Fruit fly (Drosophila melanogaster) whole organism: ENCODE measurements around the gene yem.
A peak's percentile ranks its signal among the peaks of the same experiment; 100 is the strongest.

ENCODE experiments used
- CG8478 ChIP-seq: fragments of >200 bp; optimal IDR thresholded peaks from 2 replicates; lab custom pipeline; 2018; ENCODE audit warnings: inconsistent platforms
- Dll ChIP-seq: fragments of >200 bp; optimal IDR thresholded peaks from 2 replicates; lab custom pipeline; 2017
- EcR ChIP-seq, 2 experiments: fragments of >200 bp; optimal IDR thresholded peaks; 2 replicates each; lab custom pipeline; 2017; ENCODE audit warnings: missing biosample characterization in 2 of 2, missing genetic modification characterization in 2 of 2, missing genetic modification reagents in 2 of 2
- pan ChIP-seq: fragments of >200 bp; optimal IDR thresholded peaks from 2 replicates; lab custom pipeline; 2017
- psq ChIP-seq: fragments of >200 bp; optimal IDR thresholded peaks from 2 replicates; lab custom pipeline; 2017
- usp ChIP-seq: fragments of >200 bp; optimal IDR thresholded peaks from 2 replicates; lab custom pipeline; 2017; ENCODE audit warnings: missing biosample characterization, missing genetic modification characterization, mixed read lengths

The yem gene

DNA sequence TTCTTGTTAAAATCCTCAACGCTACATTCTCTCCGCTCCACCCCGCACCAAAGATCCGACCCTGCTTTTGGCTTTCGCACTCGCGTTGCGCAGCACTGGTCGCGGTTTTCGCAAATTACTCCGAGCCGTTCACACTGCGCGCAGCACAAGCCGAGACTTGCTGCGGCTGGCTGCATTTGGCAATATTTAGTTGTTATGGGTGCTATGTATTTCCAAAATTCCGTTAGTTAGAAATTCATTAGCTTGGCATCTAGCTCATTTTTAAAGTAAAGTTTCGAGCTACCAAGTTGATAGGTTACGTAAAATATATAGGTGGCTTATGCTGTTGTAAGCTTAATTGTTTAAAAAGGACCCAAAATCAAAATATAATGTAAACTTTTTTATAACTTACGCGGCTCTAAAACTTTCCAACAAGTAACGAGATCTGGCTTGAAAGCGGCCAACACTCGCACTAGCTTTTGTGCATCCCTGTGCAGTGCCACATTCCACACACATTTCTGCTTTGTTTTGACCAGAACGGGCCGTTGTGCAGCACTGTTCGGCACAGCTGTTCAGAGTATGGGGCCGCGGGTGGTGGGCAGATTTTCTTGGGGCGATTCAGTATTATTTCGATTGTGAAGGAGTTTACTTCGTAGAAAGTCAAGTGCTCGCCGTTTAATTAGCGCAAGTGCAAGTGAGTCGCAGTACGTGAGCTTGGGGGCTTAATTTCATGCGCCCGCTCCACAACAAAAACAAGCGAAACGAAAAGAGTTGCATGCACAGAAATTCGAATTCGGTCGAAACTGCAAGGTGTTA lies at the start of gene yem, which contains the start of gene Ctl2:
yem (minus strand) TSS at position 63 of the 795 bp plus-strand sequence.
Ctl2 (plus strand) TSS at position 554 of the 795 bp plus-strand sequence.
- no peak for TF ChIP-seq psq (lab: Kevin White, UChicago)
- TF ChIP-seq EcR (GFP tag; optimal IDR thresholded peaks at IDR 0.05; lab: Kevin White, UChicago), result no peak
- TF ChIP-seq pan, result no peak
- no peak for TF ChIP-seq CG8478

DNA sequence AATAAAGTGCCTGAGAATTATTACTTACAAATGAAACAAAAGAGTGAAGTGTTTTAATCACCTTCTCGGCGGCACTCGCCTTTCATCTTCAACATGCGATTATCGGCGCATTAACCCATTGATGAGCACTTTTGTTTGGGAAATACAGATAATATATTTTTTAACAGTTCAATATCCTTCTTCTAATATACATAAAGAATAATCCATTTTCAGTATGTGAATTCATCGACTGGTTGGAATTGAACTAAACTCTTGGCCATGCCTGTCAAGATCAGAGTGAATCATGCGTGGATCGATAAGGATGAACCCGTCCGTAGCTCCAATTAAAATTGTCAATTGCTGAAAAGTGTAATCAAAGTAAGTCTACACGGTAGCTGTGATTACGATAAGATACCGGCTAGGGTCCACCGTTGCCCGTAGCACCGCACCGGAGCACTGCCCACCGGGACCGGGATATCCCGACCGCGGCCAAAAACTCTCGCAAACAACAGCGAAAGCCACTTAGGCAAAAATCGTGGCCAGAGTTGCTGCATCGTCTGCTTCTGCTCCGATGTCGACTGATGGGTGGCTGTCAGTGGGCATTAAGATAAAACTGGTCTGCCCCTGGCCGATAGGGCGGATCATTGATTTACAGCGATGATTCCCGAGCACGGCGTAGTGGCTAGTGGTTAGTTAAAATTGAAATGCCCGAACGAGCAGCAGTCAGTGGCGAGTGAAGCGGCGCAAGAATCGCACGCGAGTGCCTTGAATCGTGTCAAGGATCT lies 42.4 kb upstream of the yem start, which contains the start of gene CG11898:
CG11898 (plus strand) TSS at position 714 of the 764 bp plus-strand sequence.
- TF ChIP-seq CG8478, result no peak
- no peak for TF ChIP-seq psq (lab: Kevin White, UChicago)
- no peak for TF ChIP-seq EcR (GFP tag; optimal IDR thresholded peaks at IDR 0.05; lab: Kevin White, UChicago)
- TF ChIP-seq Dll, result no peak
- no peak for TF ChIP-seq pan
- TF ChIP-seq usp (GFP tag; lab: Kevin White, UChicago), result no peak

DNA sequence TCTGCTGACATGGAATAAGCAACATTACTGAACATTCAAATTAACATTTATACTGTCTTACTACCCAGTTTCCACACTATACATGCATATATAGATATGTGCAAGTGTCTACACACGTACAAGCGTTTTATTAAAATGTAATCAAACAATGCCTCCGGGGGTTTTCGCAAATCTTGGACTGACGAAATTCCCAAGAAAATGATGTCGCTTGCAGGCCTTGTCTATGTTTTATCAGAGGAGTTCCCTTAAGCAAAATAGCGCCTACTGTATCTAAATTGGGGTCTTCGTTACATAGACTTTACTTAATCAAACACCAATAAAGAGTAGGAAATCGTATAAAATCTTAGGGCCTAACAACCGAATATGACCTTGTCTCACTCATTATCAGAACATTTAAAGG lies 36.9 kb upstream of the yem start:
- no peak for TF ChIP-seq psq (lab: Kevin White, UChicago)
- no peak for TF ChIP-seq Dll
- no peak for TF ChIP-seq EcR (GFP tag; optimal IDR thresholded peaks at IDR 0.05; lab: Kevin White, UChicago)
- no peak for TF ChIP-seq usp (GFP tag; lab: Kevin White, UChicago)
- TF ChIP-seq pan, result no peak
- TF ChIP-seq CG8478, result no peak

DNA sequence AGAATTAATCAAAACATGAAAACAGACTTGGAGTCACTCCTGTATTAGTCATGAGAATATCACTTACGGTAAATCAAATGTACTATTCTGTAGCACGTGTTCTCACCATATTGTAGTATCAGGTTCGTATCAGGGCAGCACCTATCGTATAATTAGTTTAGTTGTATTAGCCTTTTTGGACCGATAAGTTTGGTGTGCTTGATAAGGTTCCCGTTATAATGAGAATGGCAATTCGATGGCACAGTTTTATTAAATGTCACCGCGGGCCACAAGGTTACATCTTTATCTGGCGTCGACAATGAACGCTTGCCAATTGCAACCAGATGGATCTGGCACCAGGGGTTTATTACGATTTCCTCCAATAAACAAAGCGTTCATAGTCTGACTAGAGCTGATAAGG lies 36.0 kb upstream of the yem start:
- TF ChIP-seq usp (GFP tag; lab: Kevin White, UChicago) (no peak), Dll (no peak), CG8478 (no peak), psq (lab: Kevin White, UChicago) (no peak), EcR (GFP tag; optimal IDR thresholded peaks at IDR 0.05; lab: Kevin White, UChicago) (no peak), pan (no peak)

DNA sequence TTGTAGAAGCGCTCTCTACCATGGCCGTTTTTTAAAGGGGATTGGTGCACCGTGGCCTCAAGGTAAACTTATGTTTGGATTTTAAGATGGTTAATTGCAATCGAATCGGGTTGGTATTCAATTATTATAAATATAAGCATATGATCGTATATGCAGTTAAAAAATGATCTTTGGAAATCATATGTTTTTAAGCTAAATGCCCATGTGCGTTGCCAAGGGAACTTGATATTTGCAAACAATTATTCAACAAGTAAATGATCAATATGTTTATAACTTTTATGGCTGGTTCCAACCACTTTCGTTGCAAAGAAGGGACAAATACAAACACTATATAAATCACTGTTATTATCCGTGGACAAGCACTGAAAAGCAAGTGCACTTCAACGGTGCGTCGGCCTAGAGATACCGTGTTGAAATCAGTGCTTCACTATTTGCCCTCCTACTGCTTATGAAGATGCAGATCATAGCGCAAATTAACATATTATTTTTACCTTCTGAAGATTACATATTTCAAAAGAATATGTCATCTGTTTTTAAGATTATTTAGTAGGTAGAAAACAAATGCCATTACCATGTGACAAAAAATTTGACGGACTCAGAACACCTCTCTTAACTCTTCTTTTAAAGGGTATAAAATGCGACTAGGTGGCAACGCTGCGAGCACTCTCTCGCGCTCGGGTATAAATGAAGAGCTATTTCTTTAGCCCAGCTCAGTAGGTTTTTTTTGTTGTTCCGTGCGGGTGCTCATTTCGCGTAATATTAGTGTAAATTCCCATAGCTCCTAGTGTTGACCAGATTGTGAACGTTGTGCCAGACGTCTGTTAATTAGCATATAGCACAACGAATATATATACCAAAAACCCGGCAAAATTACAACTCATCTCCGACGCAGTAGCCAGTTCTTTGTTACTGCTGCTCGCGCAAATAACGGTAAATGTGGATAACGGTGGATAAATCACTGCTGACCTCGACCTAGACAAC lies 35.0 kb upstream of the yem start, which contains the start of gene rdog:
rdog (plus strand) TSS at position 705 of the 981 bp plus-strand sequence.
- no peak for TF ChIP-seq Dll
- TF ChIP-seq psq (lab: Kevin White, UChicago), result no peak
- no peak for TF ChIP-seq usp (GFP tag; lab: Kevin White, UChicago)
- TF ChIP-seq pan, result peak; percentile 97

DNA sequence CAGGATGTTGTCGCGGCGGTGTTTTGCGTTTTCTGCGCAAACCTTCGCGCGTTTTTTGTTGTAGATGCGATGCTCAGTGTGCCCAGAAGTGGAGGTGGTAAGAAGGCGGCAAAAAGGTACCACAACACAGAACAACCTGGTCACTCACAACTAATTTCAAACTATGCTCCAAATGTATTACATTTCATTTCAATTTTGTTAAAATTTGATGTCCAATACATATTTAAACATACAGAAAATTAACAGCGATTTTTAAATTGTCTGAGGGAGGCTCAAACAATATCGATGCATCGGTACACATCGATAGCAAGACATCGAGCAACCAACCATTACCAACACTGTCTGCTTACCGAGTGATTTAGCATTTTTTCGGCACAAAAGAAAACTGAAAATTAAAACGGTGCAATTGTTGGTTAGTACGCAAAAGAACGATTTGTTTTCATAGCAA lies 30.5 kb upstream of the yem start, which contains the start of the genes Slbp and Rpn2:
Slbp (minus strand) TSS at position 70 of the 448 bp plus-strand sequence.
Rpn2 (plus strand) TSS at position 328 of the 448 bp plus-strand sequence.
- TF ChIP-seq usp (GFP tag; lab: Kevin White, UChicago) (no peak), pan (no peak), Dll (no peak), EcR (GFP tag; optimal IDR thresholded peaks at IDR 0.05; lab: Kevin White, UChicago) (no peak), psq (lab: Kevin White, UChicago) (no peak), CG8478 (no peak)

DNA sequence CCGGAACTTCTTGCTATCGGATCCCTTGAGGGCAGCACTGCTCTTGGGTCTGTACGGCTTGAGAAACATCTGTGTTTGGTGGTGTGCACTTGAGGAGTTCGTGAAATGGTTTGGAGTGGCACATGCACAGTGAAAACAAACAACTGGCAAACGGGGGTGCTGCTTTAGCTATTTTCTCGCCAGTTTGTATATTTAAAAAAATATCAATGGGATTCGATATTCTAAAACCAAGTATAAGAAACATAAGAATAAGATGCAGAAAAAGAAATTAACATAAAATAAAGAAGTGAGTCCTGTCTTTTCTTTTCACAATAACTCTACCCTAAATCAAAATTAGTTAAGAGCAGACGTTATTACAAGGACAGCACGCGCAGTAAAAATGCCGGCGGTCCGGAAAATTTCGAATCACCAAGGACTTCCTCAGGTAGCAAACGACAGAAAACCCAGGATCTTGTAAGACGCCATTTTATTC lies 29.0 kb upstream of the yem start, which contains the start of gene eIF2D:
eIF2D (minus strand) TSS at position 174 of the 472 bp plus-strand sequence.
- no peak for TF ChIP-seq usp (GFP tag; lab: Kevin White, UChicago)
- TF ChIP-seq EcR (GFP tag; optimal IDR thresholded peaks at IDR 0.05; lab: Kevin White, UChicago), result no peak
- TF ChIP-seq CG8478, result no peak
- no peak for TF ChIP-seq Dll
- TF ChIP-seq psq (lab: Kevin White, UChicago), result no peak
- TF ChIP-seq pan, result no peak

DNA sequence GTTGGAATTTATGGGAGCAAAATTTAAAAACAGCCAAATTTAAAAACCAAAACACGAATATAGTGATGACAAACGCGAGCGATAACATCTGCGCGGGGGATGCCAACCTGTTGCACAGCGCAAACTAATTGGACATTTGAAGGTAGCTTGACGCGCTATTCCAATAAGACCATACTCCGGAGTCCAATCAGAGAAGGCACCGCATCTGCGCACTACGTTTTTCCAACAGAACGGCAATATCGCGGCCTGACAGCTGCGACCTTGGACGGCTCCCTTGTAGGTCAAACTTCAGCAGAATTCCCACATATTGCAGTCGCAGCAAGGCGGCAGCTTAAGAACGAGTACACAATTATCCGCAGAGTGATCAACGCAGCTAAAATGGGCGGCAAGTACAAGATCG lies 25.4 kb upstream of the yem start, which contains the start of the genes CG11882 and Pglym78:
CG11882 (minus strand) TSS at position 101 of the 400 bp plus-strand sequence.
Pglym78 (plus strand) TSS at position 177 of the 400 bp plus-strand sequence.
- TF ChIP-seq EcR (GFP tag; optimal IDR thresholded peaks at IDR 0.05; lab: Kevin White, UChicago) (no peak), psq (lab: Kevin White, UChicago) (no peak), pan (no peak), CG8478 (no peak), usp (GFP tag; lab: Kevin White, UChicago) (no peak), Dll (no peak)

DNA sequence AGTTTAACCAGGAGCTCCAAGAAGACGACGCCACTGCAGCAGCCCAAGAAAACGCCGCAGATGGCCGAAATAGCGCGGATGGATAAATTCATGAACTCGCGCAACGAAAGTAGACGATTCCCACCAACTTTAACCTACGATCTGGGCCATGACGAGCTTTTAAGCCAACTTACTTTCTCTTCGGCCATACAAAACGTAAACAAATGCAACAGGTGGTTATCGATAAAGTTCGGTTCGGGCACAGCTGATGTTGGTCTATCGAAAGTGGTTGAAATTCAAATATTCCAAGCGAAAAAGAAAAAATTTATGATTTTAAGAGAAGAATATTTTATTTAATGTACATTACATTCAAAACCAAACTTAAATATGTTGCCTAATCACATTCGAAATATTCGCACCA lies 24.0 kb upstream of the yem start, which contains the start of gene CG14511:
CG14511 (minus strand) TSS at position 184 of the 400 bp plus-strand sequence.
- no peak for TF ChIP-seq psq (lab: Kevin White, UChicago)
- TF ChIP-seq Dll, result no peak
- no peak for TF ChIP-seq CG8478
- no peak for TF ChIP-seq usp (GFP tag; lab: Kevin White, UChicago)
- no peak for TF ChIP-seq EcR (GFP tag; optimal IDR thresholded peaks at IDR 0.05; lab: Kevin White, UChicago)
- no peak for TF ChIP-seq pan

DNA sequence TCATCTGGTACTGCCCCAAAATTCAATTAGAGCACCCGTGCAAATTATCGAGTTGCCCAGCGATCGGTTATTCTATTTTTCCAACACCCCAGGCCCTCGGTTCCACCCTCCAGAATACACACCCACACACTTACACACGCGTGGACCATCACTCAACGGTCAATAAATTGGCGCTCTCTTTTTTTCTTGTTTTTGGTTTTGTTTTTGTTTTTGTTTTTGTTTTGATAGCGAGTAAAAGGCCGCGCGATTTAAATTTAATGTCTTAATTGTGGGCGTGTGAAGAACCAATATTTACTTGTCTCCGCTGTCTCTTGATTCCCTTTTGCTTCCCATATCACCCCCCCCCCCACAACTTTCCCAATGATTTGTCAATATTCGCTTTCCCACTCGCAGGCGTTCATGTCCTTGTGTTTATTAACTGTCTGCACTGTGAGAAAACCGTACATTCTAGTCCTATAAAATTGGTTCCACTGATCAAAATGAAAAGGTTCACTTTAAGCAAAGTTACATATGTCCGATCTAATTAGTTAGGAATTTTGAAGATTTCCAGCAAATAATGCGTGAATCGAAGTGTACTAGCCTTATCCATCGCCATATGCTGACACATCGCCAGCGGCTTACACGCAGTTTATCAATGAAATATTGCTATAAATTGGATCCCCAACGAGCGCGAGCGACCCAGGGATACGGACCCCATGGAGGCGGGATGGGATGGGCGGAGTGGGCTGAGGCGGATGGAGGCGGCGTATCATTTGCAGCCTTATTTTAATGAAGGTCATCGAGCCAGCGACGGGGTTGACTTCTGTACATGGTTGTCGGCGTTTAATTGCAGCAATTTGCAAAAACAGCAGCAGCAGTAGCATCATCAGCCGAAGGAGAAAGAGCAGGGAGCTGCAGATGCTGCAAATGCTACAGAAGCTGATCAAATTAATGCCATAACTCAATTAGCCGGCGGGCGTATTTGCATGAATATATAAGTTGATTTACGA lies 17.4 kb upstream of the yem start:
- TF ChIP-seq Dll, result no peak
- no peak for TF ChIP-seq usp (GFP tag; lab: Kevin White, UChicago)
- TF ChIP-seq pan, result no peak
- no peak for TF ChIP-seq EcR (GFP tag; optimal IDR thresholded peaks at IDR 0.05; lab: Kevin White, UChicago)
- TF ChIP-seq CG8478, result no peak
- TF ChIP-seq psq (lab: Kevin White, UChicago), result no peak
